Worm (Caenorhabditis elegans) whole organism, dauer: Measurements from ENCODE around the gene ZK1290.13.

ENCODE experiments used
- unc-62 ChIP-seq: sonication (generic microtip); optimal IDR thresholded peaks from 2 replicates; lab custom pipeline; 2017; ENCODE audit warnings: missing biosample characterization, missing genetic modification reagents, missing genetic modification characterization

The ZK1290.13 gene

DNA sequence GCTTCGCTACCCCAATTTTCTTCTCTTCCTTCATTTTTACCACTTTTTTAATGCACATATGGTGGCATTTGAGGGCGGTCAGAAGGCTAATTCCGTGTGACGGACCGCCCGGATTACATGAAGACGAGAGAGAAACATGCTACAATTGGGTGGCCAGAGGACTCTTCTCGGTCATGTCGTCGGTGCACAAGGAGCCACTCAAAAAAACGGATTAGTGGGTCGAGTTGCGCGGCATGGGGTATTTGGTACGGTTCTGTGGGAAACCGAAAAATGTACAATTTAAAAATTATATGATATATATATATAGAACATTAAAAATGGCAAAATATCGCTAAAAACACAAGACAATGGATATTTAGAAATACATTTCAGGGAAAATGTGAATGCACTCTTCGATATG is 36.0 kb downstream of the ZK1290.13 start:
- no peak for TF ChIP-seq unc-62

DNA sequence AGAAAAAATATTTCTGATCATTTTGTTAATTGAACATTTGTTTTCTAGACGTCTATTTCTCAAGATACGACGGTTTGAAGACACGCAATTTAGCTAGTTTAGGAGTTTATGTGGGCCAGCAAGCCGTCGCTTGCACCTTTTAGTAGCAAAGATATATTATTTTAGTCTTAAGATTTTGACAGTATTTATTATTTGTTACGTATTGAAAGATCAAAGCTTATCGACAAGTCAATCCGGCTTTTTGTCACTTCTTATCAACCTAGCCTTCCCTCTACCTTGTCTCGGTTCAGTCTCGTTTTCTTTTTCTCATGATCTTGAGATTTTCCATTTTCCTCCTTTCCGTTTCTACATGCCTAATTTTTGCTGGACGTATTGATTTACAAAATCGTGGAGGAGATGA is 39.3 kb downstream of the ZK1290.13 start, which contains the start of gene F35D2.2:
Gene F35D2.2 (plus strand): TSS at position 301 of the 400 bp plus-strand sequence.
- TF ChIP-seq unc-62, result no peak

- TF ChIP-seq unc-62, result no peak
Measured at ce11 chrII:7575614-7576013, 40.8 kb downstream of the ZK1290.13 start, which contains the start of gene F35D2.1. F35D2.1 (plus strand) TSS chrII:7575914.

DNA sequence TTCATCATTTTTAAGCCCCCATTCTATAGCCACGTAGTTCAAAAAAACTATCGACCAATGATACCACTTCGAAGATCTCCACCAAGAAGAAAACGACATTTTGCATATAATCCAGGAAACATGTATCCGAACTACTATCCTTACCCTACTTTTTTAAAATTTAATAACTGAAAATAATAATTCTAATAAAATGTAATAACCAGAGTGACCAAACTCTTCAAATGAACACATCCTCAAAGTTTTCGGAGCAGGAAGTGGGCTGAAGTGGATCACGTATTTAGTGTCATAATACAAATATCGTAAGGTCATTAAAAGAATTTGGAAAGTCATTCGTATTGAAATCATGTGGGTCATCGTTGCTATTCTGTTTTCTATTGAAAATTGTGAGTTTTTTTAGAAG is 42.6 kb downstream of the ZK1290.13 start, which contains the start of gene F35D2.6:
Gene F35D2.6 (plus strand): TSS at position 301 of the 400 bp plus-strand sequence.
- TF ChIP-seq unc-62, result no peak

DNA sequence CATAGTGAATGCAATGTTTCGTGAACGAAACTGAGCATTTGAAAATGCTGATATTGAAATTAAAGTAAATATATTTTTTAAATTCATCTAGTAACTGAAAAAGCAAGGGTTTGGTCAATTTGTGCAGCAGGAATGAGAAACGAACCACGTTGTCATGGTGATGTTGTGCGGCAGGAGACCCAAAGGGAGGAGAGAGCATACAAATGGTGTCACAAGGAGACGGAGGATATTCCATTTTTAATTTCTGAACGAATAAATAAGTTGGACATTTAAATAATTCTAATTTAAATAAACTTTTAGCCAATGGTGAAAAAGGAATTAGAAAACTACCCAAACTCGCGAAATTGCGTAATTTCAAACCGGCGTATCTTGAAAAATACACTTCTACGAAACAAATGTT is 48.7 kb downstream of the ZK1290.13 start, which contains the start of gene mks-3:
Gene mks-3 (minus strand): TSS at position 101 of the 400 bp plus-strand sequence.
- no peak for TF ChIP-seq unc-62
